Fruit fly (Drosophila melanogaster) whole organism, wandering third instar larva: ENCODE measurements around the gene CG13059.

ENCODE experiments used
- CG32264 ChIP-seq: fragments of 200-800 bp; sonication (Bioruptor generic); optimal IDR thresholded peaks from 2 replicates; lab custom pipeline; 2016; ENCODE audit warnings: missing biosample characterization, missing genetic modification characterization
- CG9705 ChIP-seq: fragments of 200-800 bp; sonication (Bioruptor generic); optimal IDR thresholded peaks from 2 replicates; lab custom pipeline; 2018; ENCODE audit warnings: missing biosample characterization, mild to moderate bottlenecking, missing genetic modification characterization
- CrebA ChIP-seq: fragments of 200-800 bp; sonication (Bioruptor generic); optimal IDR thresholded peaks from 2 replicates; lab custom pipeline; 2016; ENCODE audit warnings: missing biosample characterization, mild to moderate bottlenecking, missing genetic modification characterization, borderline replicate concordance
- Dfd ChIP-seq: fragments of >200 bp; optimal IDR thresholded peaks from 2 replicates; lab custom pipeline; 2017; ENCODE audit warnings: missing biosample characterization, missing genetic modification characterization
- Dif ChIP-seq: fragments of 200-275, 200-300 bp; sonication (Bioruptor generic); optimal IDR thresholded peaks from 2 replicates; lab custom pipeline; 2018; ENCODE audit warnings: missing biosample characterization, missing genetic modification characterization; ENCODE audit not compliant: partially characterized antibody
- HLH106 ChIP-seq: fragments of 200-800 bp; optimal IDR thresholded peaks from 3 replicates; lab custom pipeline; 2019; ENCODE audit warnings: missing biosample characterization, mild to moderate bottlenecking, missing genetic modification characterization, moderate library complexity
- Hnf4 ChIP-seq: fragments of 200-800 bp; sonication (Bioruptor generic); optimal IDR thresholded peaks from 2 replicates; lab custom pipeline; 2016; ENCODE audit warnings: missing biosample characterization, mild to moderate bottlenecking, missing genetic modification characterization
- Hr78 ChIP-seq: fragments of >200 bp; optimal IDR thresholded peaks from 2 replicates; lab custom pipeline; 2017; ENCODE audit warnings: missing biosample characterization, missing genetic modification characterization
- Hr83 ChIP-seq: fragments of 200-300 bp; sonication (Bioruptor generic); optimal IDR thresholded peaks from 2 replicates; lab custom pipeline; 2016; ENCODE audit warnings: missing biosample characterization, mild to moderate bottlenecking, missing genetic modification characterization, moderate library complexity; ENCODE audit not compliant: poor library complexity, severe bottlenecking
- Jra ChIP-seq: sonication (Bioruptor generic); optimal IDR thresholded peaks from 2 replicates; lab custom pipeline; 2016; ENCODE audit warnings: missing biosample characterization, missing genetic modification characterization
- Mio ChIP-seq: sonication (Bioruptor generic); optimal IDR thresholded peaks from 2 replicates; lab custom pipeline; 2016; ENCODE audit warnings: missing biosample characterization, missing genetic modification characterization
- Myc ChIP-seq: fragments of >200 bp; optimal IDR thresholded peaks from 2 replicates; lab custom pipeline; 2017
- N ChIP-seq: fragments of >200 bp; optimal IDR thresholded peaks from 2 replicates; lab custom pipeline; 2018; ENCODE audit warnings: missing biosample characterization, missing external identifiers, missing genetic modification characterization
- OdsH ChIP-seq: fragments of 200-800 bp; sonication (Bioruptor generic); optimal IDR thresholded peaks from 2 replicates; lab custom pipeline; 2016; ENCODE audit warnings: missing biosample characterization, mild to moderate bottlenecking, missing genetic modification characterization
- Vsx2 ChIP-seq: fragments of 200-300, 225-300 bp; sonication (Bioruptor generic); optimal IDR thresholded peaks from 2 replicates; lab custom pipeline; 2018; ENCODE audit warnings: missing biosample characterization, missing genetic modification characterization; ENCODE audit not compliant: partially characterized antibody
- brk ChIP-seq: fragments of 200-800 bp; sonication (Bioruptor generic); optimal IDR thresholded peaks from 2 replicates; lab custom pipeline; 2016; ENCODE audit warnings: missing biosample characterization, mild to moderate bottlenecking, missing genetic modification characterization
- dl ChIP-seq, 2 experiments: fragments of 175-275, 200-275 bp in 1 of 2; fragments of 200-275 bp in 1 of 2; sonication (Bioruptor generic); optimal IDR thresholded peaks; lab custom pipeline; 2018; ENCODE audit warnings: mild to moderate bottlenecking in 2 of 2, missing biosample characterization in 2 of 2, missing genetic modification characterization in 2 of 2, moderate library complexity in 2 of 2; ENCODE audit not compliant: partially characterized antibody in 2 of 2, insufficient read depth in 1 of 2
- dmrt93B ChIP-seq: fragments of 200-800 bp; sonication (Bioruptor generic); optimal IDR thresholded peaks from 2 replicates; lab custom pipeline; 2018; ENCODE audit warnings: missing biosample characterization, mild to moderate bottlenecking, missing genetic modification characterization
- dsf ChIP-seq: sonication (Bioruptor generic); optimal IDR thresholded peaks from 2 replicates; lab custom pipeline; 2016; ENCODE audit warnings: missing biosample characterization, missing genetic modification characterization, borderline replicate concordance
- foxo ChIP-seq, 2 experiments: fragments of 200-800 bp; sonication (Bioruptor generic); optimal IDR thresholded peaks; 2 replicates in 1 of 2; 3 replicates in 1 of 2; lab custom pipeline; 2016 to 2017; ENCODE audit warnings: missing biosample characterization in 2 of 2, missing genetic modification characterization in 2 of 2
- fru ChIP-seq: fragments of 200-800 bp; sonication (Bioruptor generic); optimal IDR thresholded peaks from 3 replicates; lab custom pipeline; 2016; ENCODE audit warnings: missing biosample characterization, mild to moderate bottlenecking, missing genetic modification characterization
- h ChIP-seq: fragments of 200-800 bp; sonication (Bioruptor generic); optimal IDR thresholded peaks from 3 replicates; lab custom pipeline; 2016; ENCODE audit warnings: missing biosample characterization, mild to moderate bottlenecking, missing genetic modification characterization
- jim ChIP-seq: fragments of 175-275, 200-325 bp; sonication (Bioruptor generic); optimal IDR thresholded peaks from 2 replicates; lab custom pipeline; 2016; ENCODE audit warnings: missing biosample characterization, mild to moderate bottlenecking, missing genetic modification characterization
- lola ChIP-seq: fragments of >200 bp; optimal IDR thresholded peaks from 2 replicates; lab custom pipeline; 2017; ENCODE audit warnings: missing biosample characterization, missing genetic modification characterization
- psq ChIP-seq: fragments of 200-800 bp; sonication (Bioruptor generic); optimal IDR thresholded peaks from 3 replicates; lab custom pipeline; 2017; ENCODE audit warnings: missing biosample characterization, mild to moderate bottlenecking, missing genetic modification characterization, moderate library complexity
- rgr ChIP-seq: fragments of 200-800 bp; sonication (Bioruptor generic); optimal IDR thresholded peaks from 3 replicates; lab custom pipeline; 2016; ENCODE audit warnings: missing biosample characterization, mild to moderate bottlenecking, missing genetic modification characterization
- sage ChIP-seq: fragments of 200-800 bp; sonication (Bioruptor generic); optimal IDR thresholded peaks from 2 replicates; lab custom pipeline; 2016; ENCODE audit warnings: missing biosample characterization, mild to moderate bottlenecking, missing genetic modification characterization
- tai ChIP-seq: sonication (Bioruptor generic); optimal IDR thresholded peaks from 2 replicates; lab custom pipeline; 2016; ENCODE audit warnings: missing biosample characterization, missing genetic modification characterization
- usp ChIP-seq: fragments of >200 bp; optimal IDR thresholded peaks from 2 replicates; lab custom pipeline; 2017; ENCODE audit warnings: missing biosample characterization, missing genetic modification characterization
- woc ChIP-seq: sonication (Bioruptor generic); optimal IDR thresholded peaks from 2 replicates; lab custom pipeline; 2016; ENCODE audit warnings: missing biosample characterization, mild to moderate bottlenecking, missing genetic modification characterization

The CG13059 gene

dm6 chr3L:16339873-16340272 is 16.4 kb downstream of the CG13059 start:
- TF ChIP-seq Myc (lab: Kevin White, UChicago) (no peak), Hr78 (GFP tag; lab: Kevin White, UChicago) (no peak), Dif (GFP tag; lab: Kevin White, UChicago) (no peak), rgr (GFP tag; lab: Kevin White, UChicago) (no peak), N (GFP tag; lab: Kevin White, UChicago) (no peak), CG32264 (no peak), dmrt93B (GFP tag; lab: Kevin White, UChicago) (no peak), CG9705 (GFP tag; lab: Kevin White, UChicago) (no peak), Hnf4 (GFP tag; lab: Kevin White, UChicago) (no peak), Jra (no peak), Mio (GFP tag; lab: Kevin White, UChicago) (no peak), HLH106 (tag; lab: Kevin White, UChicago) (no peak), lola (no peak), dl (GFP tag; optimal IDR thresholded peaks at IDR 0.05; lab: Kevin White, UChicago; ENCODE audit: insufficient read depth in 1 of 2, partially characterized antibody in 2 of 2) (no peak), woc (GFP tag; lab: Kevin White, UChicago) (no peak)

dm6 chr3L:16346023-16346422 is 22.6 kb downstream of the CG13059 start, which contains the start of gene CG33257:
Gene CG33257, plus strand, starts transcription at chr3L:16346323.
- TF ChIP-seq Jra, result no peak
- no peak for TF ChIP-seq CrebA (GFP tag; lab: Kevin White, UChicago)
- no peak for TF ChIP-seq h (GFP tag; lab: Kevin White, UChicago)
- no peak for TF ChIP-seq CG32264

- no peak for TF ChIP-seq sage
- TF ChIP-seq lola, result no peak
- TF ChIP-seq tai, result no peak
- TF ChIP-seq dsf (GFP tag; lab: Kevin White, UChicago), result no peak
- no peak for TF ChIP-seq Hnf4 (GFP tag; lab: Kevin White, UChicago)
- no peak for TF ChIP-seq h (GFP tag; lab: Kevin White, UChicago)
- no peak for TF ChIP-seq Jra
- no peak for TF ChIP-seq CrebA (GFP tag; lab: Kevin White, UChicago)
- TF ChIP-seq psq (GFP tag; lab: Kevin White, UChicago), result no peak
- no peak for TF ChIP-seq Dfd (GFP tag; lab: Kevin White, UChicago)
Observed at dm6 chr3L:16347914-16348313, 24.4 kb downstream of the CG13059 start, which contains the start of gene mRpS34. Gene mRpS34, plus strand, starts transcription at chr3L:16348074.

DNA sequence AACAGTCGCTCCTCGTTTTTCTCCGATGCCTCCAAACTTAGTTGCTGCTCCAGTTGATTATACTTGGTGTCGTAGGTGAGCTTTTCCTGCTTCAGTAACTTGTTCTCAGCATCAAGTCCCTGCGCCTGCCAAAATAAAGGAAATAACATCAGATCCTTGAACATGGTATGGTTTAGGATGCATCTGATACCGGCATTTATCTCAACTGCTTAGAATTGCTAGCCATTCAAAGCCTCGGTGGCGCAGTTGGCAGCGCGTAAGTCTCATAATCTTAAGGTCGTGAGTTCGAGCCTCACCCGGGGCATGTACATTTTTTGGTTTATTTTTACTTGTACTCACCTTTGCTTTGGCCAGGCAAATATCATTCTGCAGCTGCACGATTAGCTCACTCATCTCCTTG is 26.2 kb downstream of the CG13059 start:
- no peak for TF ChIP-seq Hr83 (GFP tag; lab: Kevin White, UChicago)
- TF ChIP-seq Hr78 (GFP tag; lab: Kevin White, UChicago), result no peak
- TF ChIP-seq foxo (GFP tag; optimal IDR thresholded peaks at IDR 0.05; lab: Kevin White, UChicago), result no peak
- no peak for TF ChIP-seq CG9705 (GFP tag; lab: Kevin White, UChicago)
- no peak for TF ChIP-seq Hnf4 (GFP tag; lab: Kevin White, UChicago)
- TF ChIP-seq brk (GFP tag; lab: Kevin White, UChicago), result no peak
- no peak for TF ChIP-seq OdsH (GFP tag; lab: Kevin White, UChicago)
- no peak for TF ChIP-seq Myc (lab: Kevin White, UChicago)
- TF ChIP-seq usp (GFP tag; lab: Kevin White, UChicago), result no peak
- TF ChIP-seq tai, result no peak
- no peak for TF ChIP-seq CG32264
- TF ChIP-seq dsf (GFP tag; lab: Kevin White, UChicago), result no peak
- TF ChIP-seq dl (GFP tag; optimal IDR thresholded peaks at IDR 0.05; lab: Kevin White, UChicago; ENCODE audit: insufficient read depth in 1 of 2, partially characterized antibody in 2 of 2), result no peak
- no peak for TF ChIP-seq Jra
- no peak for TF ChIP-seq Vsx2 (GFP tag; lab: Kevin White, UChicago)
- TF ChIP-seq dmrt93B (GFP tag; lab: Kevin White, UChicago), result no peak
- TF ChIP-seq Dif (GFP tag; lab: Kevin White, UChicago), result no peak
- no peak for TF ChIP-seq fru (GFP tag; lab: Kevin White, UChicago)
- TF ChIP-seq jim, result no peak
- no peak for TF ChIP-seq HLH106 (tag; lab: Kevin White, UChicago)
